Worm (Caenorhabditis elegans): ENCODE results near the gene F57H12.6.

Gene F57H12.6

ce11 chrIV:8008137-8008536 is 32.0 kb upstream of the F57H12.6 start:
- TF ChIP-seq ceh-82 (tag; optimal IDR thresholded peaks at IDR 0.05) = no peak
- TF ChIP-seq ztf-4 (tag; optimal IDR thresholded peaks at IDR 0.05) = no peak
- TF ChIP-seq elt-2 (tag; optimal IDR thresholded peaks at IDR 0.05) = no peak
- no peak for TF ChIP-seq ZK546.5 (tag; optimal IDR thresholded peaks at IDR 0.05)
- TF ChIP-seq nhr-28 (tag; optimal IDR thresholded peaks at IDR 0.05) = no peak
- no peak for TF ChIP-seq sea-2 (GFP tag; optimal IDR thresholded peaks at IDR 0.05)
- no peak for TF ChIP-seq nhr-12 (tag; optimal IDR thresholded peaks at IDR 0.05)
- TF ChIP-seq pqm-1 (tag; optimal IDR thresholded peaks at IDR 0.05) = no peak
- no peak for TF ChIP-seq nhr-77 (tag; optimal IDR thresholded peaks at IDR 0.05)
- no peak for TF ChIP-seq unc-62 (GFP tag; optimal IDR thresholded peaks at IDR 0.05)
- no peak for TF ChIP-seq snpc-4 (tag; optimal IDR thresholded peaks at IDR 0.05)
- TF ChIP-seq pha-4 (tag; optimal IDR thresholded peaks at IDR 0.05) = no peak
- TF ChIP-seq lin-39 (tag; optimal IDR thresholded peaks at IDR 0.05) = no peak

DNA sequence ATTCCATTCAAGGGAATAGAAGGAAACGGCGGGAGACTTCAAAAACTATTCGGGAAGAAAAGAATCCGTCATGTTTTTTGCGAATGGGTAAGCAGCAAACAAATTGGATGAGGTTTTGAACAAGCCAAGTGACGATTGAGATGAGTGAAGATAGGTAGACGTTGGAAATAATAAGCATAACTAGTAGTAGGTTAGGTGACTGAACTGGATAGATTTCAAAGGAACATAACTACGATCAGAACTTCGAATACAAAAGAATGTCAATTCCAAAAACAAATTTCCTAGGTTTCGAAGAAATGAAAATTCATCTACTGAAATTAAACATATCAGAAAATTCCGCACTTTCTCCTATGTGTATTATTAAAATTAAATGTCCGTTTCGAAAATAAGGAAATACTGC is 31.4 kb upstream of the F57H12.6 start:
- TF ChIP-seq ztf-11 (tag; optimal IDR thresholded peaks at IDR 0.05) = no peak
- TF ChIP-seq fos-1 (tag; optimal IDR thresholded peaks at IDR 0.05) = no peak
- TF ChIP-seq lsy-12 (tag; optimal IDR thresholded peaks at IDR 0.05) = no peak
- TF ChIP-seq hmg-11 (tag; optimal IDR thresholded peaks at IDR 0.05) = no peak
- no peak for TF ChIP-seq snpc-4 (tag; optimal IDR thresholded peaks at IDR 0.05)
- no peak for TF ChIP-seq R02D3.7 (tag; optimal IDR thresholded peaks at IDR 0.05)
- no peak for TF ChIP-seq ceh-9 (tag; optimal IDR thresholded peaks at IDR 0.05)
- no peak for TF ChIP-seq nhr-28 (tag; optimal IDR thresholded peaks at IDR 0.05)
- TF ChIP-seq sea-2 (GFP tag; optimal IDR thresholded peaks at IDR 0.05) = no peak
- no peak for TF ChIP-seq unc-39 (tag; optimal IDR thresholded peaks at IDR 0.05)

- no peak for TF ChIP-seq lin-39 (tag; optimal IDR thresholded peaks at IDR 0.05)
- TF ChIP-seq ZK546.5 (tag; optimal IDR thresholded peaks at IDR 0.05) = no peak
- TF ChIP-seq nhr-23 (tag; optimal IDR thresholded peaks at IDR 0.05) = no peak
- no peak for TF ChIP-seq ztf-4 (tag; optimal IDR thresholded peaks at IDR 0.05)
- TF ChIP-seq elt-3 (tag; optimal IDR thresholded peaks at IDR 0.05) = no peak
- TF ChIP-seq hmg-11 (tag; optimal IDR thresholded peaks at IDR 0.05) = no peak
- TF ChIP-seq ceh-16 (tag; optimal IDR thresholded peaks at IDR 0.05) = no peak
- TF ChIP-seq ama-1 (optimal IDR thresholded peaks at IDR 0.05) = no peak
- no peak for TF ChIP-seq fkh-10 (GFP tag; optimal IDR thresholded peaks at IDR 0.05)
- no peak for TF ChIP-seq mdl-1 (tag; optimal IDR thresholded peaks at IDR 0.05)
- no peak for TF ChIP-seq sea-2 (GFP tag; optimal IDR thresholded peaks at IDR 0.05)
- TF ChIP-seq mml-1 (tag; optimal IDR thresholded peaks at IDR 0.05) = no peak
- no peak for TF ChIP-seq pha-4 (tag; optimal IDR thresholded peaks at IDR 0.05)
- no peak for TF ChIP-seq eor-1 (tag; optimal IDR thresholded peaks at IDR 0.05)
These were observed 30.1 kb upstream of the F57H12.6 start for ce11 chrIV:8006161-8006560.

- TF ChIP-seq pha-4 (tag; optimal IDR thresholded peaks at IDR 0.05) (peak; percentile 76), unc-62 (GFP tag; optimal IDR thresholded peaks at IDR 0.05) (no peak), elt-2 (tag; optimal IDR thresholded peaks at IDR 0.05) (peak; percentile 72)
These were observed 29.3 kb upstream of the F57H12.6 start for ce11 chrIV:8005376-8005775.

DNA sequence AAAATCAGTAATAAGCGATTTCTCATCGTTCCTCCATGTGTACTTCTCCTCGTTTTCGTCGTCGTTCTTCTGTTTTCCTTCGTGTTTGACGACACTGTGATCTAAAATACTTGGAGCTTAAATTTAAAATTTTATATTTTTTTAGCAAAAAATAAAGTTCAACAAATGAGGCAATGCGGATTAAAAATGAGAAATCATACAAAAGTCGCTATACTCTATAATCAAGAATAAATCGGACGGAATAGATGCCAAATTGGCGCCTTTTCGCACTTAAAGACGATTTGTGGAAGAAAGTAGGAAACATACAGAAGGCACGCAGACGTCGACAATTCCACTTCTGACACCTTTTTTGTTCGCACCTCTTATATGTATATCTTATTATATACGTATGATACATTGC is 27.9 kb upstream of the F57H12.6 start, which contains the start of gene rig-4:
rig-4 (minus strand) TSS at position 101 of the 400 bp plus-strand sequence.
- TF ChIP-seq R02D3.7 (tag; optimal IDR thresholded peaks at IDR 0.05) = no peak
- TF ChIP-seq aly-2 (tag; optimal IDR thresholded peaks at IDR 0.05) = no peak
- no peak for TF ChIP-seq nhr-12 (tag; optimal IDR thresholded peaks at IDR 0.05)
- no peak for TF ChIP-seq unc-62 (GFP tag; optimal IDR thresholded peaks at IDR 0.05)

ce11 chrIV:8000763-8001162 is 24.7 kb upstream of the F57H12.6 start:
- no peak for TF ChIP-seq eor-1 (tag; optimal IDR thresholded peaks at IDR 0.05)
- TF ChIP-seq tbx-2 (tag; optimal IDR thresholded peaks at IDR 0.05) = no peak
- TF ChIP-seq nhr-12 (tag; optimal IDR thresholded peaks at IDR 0.05) = no peak

- no peak for TF ChIP-seq R02D3.7 (tag; optimal IDR thresholded peaks at IDR 0.05)
- TF ChIP-seq skn-1 (tag; optimal IDR thresholded peaks at IDR 0.05) = no peak
- no peak for TF ChIP-seq pha-4 (tag; optimal IDR thresholded peaks at IDR 0.05)
- no peak for TF ChIP-seq nhr-43 (tag; optimal IDR thresholded peaks at IDR 0.05; ENCODE audit: poor library complexity, severe bottlenecking)
- no peak for TF ChIP-seq tbx-2 (tag; optimal IDR thresholded peaks at IDR 0.05)
- TF ChIP-seq ztf-4 (tag; optimal IDR thresholded peaks at IDR 0.05) = no peak
- no peak for TF ChIP-seq zag-1 (tag; optimal IDR thresholded peaks at IDR 0.05)
- no peak for TF ChIP-seq pqm-1 (tag; optimal IDR thresholded peaks at IDR 0.05)
These were observed 18.6 kb upstream of the F57H12.6 start for ce11 chrIV:7994715-7995114.

All from whole organism, L3 larva.